Worm (Caenorhabditis elegans) whole organism, dauer: ENCODE measurements around the gene ubc-8.
"Not testable (repeated sequence)": the region's sequence is repeated elsewhere in the genome, so short reads cannot be mapped to it uniquely, and the experiment has no call there.

Experiments used
- unc-62 ChIP-seq: sonication (generic microtip); optimal IDR thresholded peaks from 2 replicates; lab custom pipeline; 2017; ENCODE audit warnings: missing biosample characterization, missing genetic modification reagents, missing genetic modification characterization

ubc-8 gene

DNA sequence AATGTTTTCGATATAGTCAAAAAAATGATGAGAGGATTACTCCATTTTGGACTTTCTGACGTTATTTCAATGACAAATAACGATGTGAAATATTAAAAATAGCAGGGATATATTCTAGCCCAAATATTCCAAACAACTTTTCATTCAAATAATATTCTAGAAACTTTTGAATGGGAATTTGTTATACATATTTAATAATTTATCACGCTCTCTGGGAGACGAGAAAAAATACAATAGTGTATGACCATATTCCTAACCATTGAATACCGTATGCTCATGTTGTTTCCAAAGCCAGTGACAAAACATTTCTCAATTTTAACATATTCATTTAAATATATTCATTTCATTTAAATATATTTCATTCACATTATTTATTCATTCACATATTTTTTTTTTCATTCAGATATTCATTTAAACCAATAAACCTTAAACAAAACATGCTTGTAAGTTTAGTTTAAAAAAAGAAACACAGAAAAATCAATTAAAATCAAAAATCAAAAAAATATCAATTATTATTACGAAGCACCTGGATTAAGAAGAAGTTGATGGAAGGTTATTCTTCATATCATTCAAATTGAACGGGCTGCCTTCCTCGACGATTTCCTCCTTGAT lies 2.7 kb upstream of the ubc-8 start:
- no peak for TF ChIP-seq unc-62 (GFP tag; lab: Kevin White, UChicago)

DNA sequence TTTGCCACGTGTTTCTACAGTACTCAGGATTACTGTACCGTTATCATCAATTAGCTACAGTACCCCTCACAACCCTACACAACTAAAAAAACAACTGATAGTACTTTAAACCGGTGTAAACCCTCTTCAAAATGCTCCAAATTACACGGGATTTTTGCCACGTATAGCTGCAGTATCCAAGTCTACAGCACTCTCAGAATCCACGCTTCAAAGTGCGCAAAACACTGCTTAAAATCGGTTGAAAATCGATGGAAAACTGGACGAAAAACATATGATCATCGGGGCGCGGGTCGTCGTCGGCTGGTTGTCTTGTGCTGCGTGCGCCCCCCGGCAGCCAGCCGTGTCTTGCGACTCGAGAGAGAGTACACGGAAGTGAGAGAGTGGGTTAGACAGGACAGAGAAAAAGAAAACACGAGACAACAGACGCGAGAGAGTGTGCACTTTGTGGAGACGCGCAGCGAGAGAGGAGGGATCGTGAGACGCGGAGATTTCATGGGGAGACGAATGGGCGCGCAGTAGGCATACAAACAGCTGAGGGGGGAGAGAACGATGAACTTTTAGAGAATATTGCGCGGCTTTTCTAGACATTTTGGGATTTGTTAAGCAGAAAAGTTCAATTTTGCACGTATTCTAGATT lies 1.4 kb upstream of the ubc-8 start:
- no peak for TF ChIP-seq unc-62 (GFP tag; lab: Kevin White, UChicago)

DNA sequence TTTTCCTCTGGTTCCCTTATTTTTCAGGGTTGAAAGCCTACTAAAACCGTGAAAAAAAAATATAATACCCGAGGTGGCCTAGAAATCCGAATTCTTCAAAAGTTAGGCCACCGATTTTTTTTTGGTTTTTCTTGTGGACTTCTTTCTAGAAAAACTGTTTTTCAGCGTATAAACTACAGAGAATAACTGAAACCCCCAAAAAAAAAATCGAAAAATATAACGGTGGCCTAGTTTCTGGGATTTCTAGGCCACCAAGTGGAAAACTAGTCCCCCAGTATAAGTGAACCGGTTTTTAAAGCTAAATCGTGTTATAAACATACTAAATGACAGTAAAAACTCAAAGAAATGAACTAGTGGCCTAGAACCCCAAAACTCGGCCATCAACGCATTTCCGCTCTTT lies 1.4 kb downstream of the ubc-8 start:
- no peak for TF ChIP-seq unc-62 (GFP tag; lab: Kevin White, UChicago)

DNA sequence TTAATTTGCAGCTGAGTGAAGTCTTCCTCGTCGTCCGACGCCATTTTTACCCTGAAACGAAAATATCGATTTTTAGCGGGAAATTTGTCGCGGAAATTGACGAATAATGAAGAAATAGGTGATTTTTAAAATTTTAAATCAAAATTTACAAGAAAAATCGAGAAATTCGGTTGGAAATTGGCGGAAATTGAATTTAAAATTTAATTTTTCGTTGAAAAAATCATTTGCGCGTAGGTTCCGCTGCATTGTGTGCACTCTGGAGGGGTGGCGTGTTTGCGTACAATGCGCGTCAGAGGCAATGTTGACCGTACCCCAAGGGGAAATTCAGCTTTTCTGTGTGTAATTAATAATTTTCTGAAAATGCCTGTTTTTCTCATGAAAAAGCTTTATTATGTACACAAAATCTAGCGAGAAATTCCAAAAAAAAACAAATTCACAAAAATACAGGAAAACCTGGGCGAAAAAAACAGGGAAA lies 3.1 kb downstream of the ubc-8 start, which contains the start of gene Y94H6A.5:
TSS of gene Y94H6A.5 (minus strand) at position 51 of the 475 bp plus-strand sequence.
- no peak for TF ChIP-seq unc-62 (GFP tag; lab: Kevin White, UChicago)

DNA sequence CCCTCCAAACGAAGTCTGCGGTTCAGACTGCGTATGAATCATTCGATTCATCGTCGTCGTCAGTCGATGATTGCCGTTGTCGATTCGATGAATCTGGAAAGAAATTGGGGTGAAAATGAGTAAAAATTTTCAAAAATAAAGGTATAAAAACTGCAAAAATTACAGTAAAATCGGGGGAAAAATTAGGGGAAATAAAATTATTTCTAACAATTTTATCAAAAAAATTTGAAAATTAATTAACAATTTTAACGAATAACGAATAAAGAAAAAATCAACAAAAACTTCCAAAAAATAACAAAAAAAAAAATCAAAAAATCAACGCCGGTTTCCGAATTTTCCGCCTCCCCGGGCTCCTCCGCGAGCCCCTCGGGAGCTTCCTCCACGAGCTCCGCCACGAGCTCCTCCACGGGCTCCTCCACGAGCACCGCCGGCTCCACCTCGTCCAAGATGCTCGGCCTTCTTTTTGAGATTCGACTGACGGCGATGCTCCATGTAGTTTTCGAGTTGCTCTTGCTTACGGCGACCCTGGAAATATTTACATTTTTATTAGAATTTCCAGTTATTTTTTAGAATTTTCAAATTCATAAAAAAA lies 18.2 kb downstream of the ubc-8 start, which contains the start of gene egrh-3:
TSS of gene egrh-3 (minus strand) at position 51 of the 592 bp plus-strand sequence.
- no peak for TF ChIP-seq unc-62 (GFP tag; lab: Kevin White, UChicago)

DNA sequence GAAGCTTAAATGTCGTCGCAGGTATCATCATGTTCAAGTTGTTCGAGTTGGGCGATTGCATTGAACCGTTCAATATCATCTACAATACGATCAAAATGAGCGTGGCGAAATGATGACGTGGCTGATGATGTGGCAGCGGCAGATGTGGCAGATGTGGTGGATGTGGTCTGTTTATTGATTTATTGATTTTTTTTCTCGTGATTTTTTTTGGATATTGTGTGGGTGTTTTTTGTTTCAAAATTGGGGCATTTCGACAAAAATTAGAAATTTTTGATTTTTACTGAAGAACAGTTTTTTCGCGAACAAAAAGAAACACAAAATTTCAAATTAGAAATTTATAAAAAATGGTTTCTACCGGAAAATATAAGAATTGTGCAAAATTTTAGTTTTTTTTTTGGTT lies 26.8 kb downstream of the ubc-8 start:
- no peak for TF ChIP-seq unc-62 (GFP tag; lab: Kevin White, UChicago)

DNA sequence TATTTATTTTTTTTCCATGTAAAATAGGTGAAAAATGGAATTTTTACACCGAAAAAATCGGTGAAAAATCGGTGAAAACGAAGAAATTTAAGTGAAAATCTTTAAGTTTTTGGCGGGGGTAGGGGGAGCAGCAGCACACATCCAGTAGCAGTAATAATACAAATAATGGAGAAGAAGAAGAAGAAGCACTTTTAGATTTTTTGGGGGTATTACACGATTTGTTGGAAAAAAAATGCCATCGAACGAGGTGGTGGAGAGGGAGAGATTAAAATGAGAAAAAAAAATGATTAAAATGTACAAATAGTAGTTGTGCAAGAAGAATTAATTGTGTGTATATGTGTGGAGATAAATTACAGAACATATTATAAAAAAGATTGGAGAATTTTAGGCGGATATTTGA lies 28.9 kb downstream of the ubc-8 start:
- TF ChIP-seq unc-62 (GFP tag; lab: Kevin White, UChicago), result no peak

DNA sequence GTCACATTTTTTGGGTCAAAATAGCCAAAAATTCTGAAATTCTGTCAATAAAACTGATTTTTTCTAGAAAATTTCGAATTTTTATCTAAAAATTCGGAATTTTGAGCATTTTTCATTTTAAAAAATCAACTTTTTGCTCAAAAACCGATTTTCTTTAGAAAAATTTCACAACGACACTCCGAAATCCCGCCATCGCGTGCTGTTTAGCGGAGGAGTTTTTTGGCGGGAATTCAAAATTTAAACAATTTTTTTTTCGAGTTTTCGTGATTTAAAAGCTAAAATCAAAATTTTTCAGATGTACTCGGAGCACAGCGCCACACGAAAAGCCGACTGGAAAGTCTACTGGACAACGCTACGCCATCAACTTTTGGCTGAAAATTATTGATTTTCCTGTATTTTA lies 29.4 kb downstream of the ubc-8 start:
- no peak for TF ChIP-seq unc-62 (GFP tag; lab: Kevin White, UChicago)

DNA sequence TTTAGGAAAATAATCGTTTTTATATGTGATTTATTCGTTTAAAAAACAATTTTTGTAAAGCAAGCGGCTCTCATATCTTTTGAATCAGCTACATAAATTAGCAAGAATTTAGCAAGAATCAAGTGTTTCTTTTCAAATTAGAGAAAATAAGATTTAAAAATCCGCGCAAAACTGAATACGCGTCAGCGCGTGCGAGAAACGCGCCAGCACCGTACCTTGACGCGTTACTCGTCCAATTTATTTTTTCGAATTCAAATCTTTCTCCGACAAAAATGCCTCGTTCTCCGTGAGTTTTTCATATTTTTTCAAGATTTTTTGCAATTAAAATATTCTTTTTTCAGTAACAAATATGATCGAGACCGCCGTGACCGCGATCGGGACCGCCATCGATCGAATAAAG lies 30.8 kb downstream of the ubc-8 start, which contains the start of gene Y94H6A.3:
TSS of gene Y94H6A.3 (plus strand) at position 232 of the 400 bp plus-strand sequence.
- TF ChIP-seq unc-62 (GFP tag; lab: Kevin White, UChicago), result no peak

DNA sequence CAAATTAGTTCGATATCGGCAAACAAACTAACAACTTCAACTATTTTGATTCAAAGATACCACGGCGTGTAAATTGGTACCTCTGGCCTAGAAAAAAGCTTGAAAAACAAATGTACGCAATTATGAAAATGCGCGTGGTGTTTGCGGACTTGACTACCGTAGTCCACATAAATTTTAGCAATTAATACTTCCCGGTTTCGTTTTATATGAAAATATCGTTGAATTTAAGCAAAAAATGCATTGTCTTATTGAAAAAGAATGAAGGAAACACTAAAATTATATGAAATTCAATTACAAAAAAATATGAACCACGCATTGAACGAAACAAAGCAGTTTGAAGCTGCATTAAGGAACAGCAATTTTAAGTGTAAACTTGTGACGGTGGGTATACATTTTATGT lies 32.1 kb downstream of the ubc-8 start, which contains the start of gene gpx-4:
TSS of gene gpx-4 (minus strand) at position 101 of the 400 bp plus-strand sequence.
- not testable (repeated sequence) for TF ChIP-seq unc-62 (GFP tag; lab: Kevin White, UChicago)

DNA sequence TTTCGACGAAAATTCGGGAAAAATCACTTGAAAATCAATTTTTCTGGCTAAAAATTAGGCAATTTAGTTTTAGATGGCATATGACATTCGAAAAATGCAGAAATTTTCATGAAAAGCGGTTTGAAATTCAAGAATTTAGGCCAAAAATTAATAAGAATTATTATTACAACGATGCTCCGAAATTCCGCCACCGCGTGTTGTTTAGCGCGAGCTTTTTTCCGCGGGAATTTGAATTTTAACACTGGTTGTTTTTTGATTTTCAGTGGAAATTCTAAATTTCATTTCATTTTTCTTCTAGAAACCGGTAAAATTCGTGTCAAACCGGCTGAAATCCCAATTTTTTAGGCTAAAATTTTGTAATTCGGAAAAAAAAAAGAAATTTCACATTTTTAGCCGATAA lies 36.4 kb downstream of the ubc-8 start:
- no peak for TF ChIP-seq unc-62 (GFP tag; lab: Kevin White, UChicago)

DNA sequence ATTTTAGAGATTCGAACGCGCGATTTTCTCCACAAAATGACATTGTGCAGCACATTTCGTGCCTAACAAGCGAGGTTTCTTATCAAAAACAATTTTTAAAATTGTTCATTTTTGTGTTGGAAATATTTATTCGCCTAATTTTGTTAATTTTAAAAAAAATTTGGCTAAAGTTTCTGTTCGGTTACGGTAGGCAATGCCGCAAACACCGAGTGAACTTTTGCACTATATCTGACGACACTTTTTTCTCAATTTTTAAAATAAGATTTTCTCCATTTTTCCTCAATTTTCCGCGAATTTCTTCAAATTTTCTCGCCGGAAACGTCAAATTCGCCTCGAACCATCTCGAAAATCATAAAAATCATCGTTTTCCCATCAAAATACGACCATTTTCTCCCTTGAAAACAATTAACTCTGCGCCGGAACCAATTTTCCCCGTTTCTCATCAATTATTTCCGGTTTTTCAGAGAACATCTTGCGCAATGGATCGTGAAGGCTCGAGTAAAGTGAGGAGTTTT lies 40.4 kb downstream of the ubc-8 start, which contains the start of gene Y69A2AR.1:
TSS of gene Y69A2AR.1 (plus strand) at position 465 of the 515 bp plus-strand sequence.
- TF ChIP-seq unc-62 (GFP tag; lab: Kevin White, UChicago), result no peak

DNA sequence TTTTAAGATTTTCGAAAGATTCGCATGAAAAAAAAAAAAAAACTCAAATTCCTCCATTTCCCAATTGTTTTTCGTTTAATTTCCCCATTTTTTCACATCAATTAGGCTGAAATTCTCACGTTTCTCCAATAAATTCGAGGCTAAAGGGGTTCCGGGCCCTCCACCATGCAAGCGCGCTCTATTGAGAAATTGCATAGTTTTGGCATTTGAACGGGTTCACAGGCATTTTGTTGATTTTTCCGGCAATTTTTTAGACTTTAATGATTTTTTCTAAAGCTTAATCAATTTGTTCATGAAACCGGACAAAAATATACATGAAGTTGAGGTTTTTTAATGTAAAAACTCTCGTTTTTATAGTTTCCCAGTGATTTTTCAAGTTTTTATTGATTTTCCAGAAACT lies 40.9 kb downstream of the ubc-8 start:
- no peak for TF ChIP-seq unc-62 (GFP tag; lab: Kevin White, UChicago)

DNA sequence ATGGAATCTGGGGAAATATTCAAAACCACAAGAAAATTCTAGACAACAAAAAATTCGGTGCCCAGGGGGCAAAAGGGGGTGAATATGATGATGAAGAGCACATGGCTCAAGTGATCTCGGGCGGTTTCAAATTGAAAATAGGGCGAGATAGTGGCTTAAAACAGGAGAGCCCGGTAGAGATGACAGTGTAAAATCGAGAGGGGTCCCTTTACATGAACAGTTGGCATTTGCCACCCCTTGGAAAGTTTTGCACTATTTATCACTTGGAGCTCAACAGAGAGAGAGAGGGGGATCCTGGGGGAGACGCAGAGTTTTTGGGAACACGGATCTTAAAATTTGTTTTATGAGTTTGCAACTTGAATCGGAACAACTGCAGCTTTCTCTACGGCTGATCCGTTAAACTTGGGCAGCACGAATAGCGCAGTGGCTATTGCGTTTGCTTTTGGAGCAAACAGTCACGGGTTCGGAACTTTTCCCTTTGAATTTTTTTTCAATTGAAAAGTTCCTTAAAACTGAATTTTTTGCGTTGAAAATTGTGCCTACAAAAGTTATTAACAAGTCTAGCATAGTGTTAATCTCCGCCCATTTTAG lies 41.6 kb downstream of the ubc-8 start:
- TF ChIP-seq unc-62 (GFP tag; lab: Kevin White, UChicago), result no peak

DNA sequence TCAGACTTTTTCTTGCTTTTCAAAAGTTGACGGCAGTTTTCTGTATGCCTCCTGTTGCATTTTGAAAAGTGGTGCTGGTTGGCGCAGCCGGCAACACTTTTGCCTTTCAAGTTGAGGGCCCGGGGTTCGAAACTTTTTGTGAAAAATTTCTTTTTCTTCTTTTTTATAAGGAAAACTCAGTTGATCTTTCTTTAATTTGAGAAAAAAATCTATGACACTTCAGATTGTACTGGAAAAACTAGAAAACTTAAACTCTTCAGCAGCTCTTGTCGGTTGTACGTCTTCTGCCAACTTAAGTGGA lies 42.2 kb downstream of the ubc-8 start:
- TF ChIP-seq unc-62 (GFP tag; lab: Kevin White, UChicago), result no peak
